Worm (Caenorhabditis elegans): Measurements from ENCODE around the gene hal-2.
A peak's percentile ranks its signal among the peaks of the same experiment; 100 is the strongest.

hal-2 gene

DNA sequence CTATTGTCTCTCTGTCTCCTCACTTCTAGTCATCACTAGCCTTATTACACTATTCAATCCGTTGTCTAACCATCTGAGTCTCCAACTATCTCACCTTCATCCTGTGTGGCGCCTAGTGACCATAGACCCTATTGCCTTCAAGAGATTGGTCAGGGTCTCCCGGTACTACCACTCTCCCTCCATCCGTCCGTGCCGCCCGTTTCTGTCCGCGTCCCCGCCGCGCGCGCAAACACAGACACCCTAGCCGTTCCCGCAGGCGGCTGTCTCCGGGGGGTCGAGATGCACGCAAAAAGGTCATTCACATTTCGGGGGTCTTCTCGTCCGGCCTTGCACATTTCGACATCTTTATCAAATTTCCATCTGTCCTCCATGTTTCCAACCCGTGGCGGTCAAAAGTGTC, 5.8 kb upstream of the hal-2 start (continued):
- TF ChIP-seq pag-3 (tag; optimal IDR thresholded peaks at IDR 0.05; ENCODE audit: borderline replicate concordance), result no peak
- TF ChIP-seq pha-2 (tag; optimal IDR thresholded peaks at IDR 0.05), result peak; percentile 59
- TF ChIP-seq ceh-19 (GFP tag; optimal IDR thresholded peaks at IDR 0.05), result no peak
- TF ChIP-seq T23F11.4 (GFP tag; optimal IDR thresholded peaks at IDR 0.05), result peak; percentile 53
- peak; percentile 40 for TF ChIP-seq sdc-2 (tag; optimal IDR thresholded peaks at IDR 0.05)
- TF ChIP-seq gmeb-2 (tag; optimal IDR thresholded peaks at IDR 0.05), result no peak
- TF ChIP-seq ceh-34 (tag; optimal IDR thresholded peaks at IDR 0.05), result peak; percentile 57
- no peak for TF ChIP-seq sox-2 (GFP tag; IDR thresholded peaks at IDR 0.05)
- TF ChIP-seq ceh-9 (tag; optimal IDR thresholded peaks at IDR 0.05), result no peak
- no peak for TF ChIP-seq pat-9 (tag; optimal IDR thresholded peaks at IDR 0.05)
- peak; percentile 20 for TF ChIP-seq ets-4 (tag; optimal IDR thresholded peaks at IDR 0.05)
- TF ChIP-seq ahr-1 (tag; optimal IDR thresholded peaks at IDR 0.05), result no peak
- TF ChIP-seq unc-55 (GFP tag; optimal IDR thresholded peaks at IDR 0.05), result no peak
- TF ChIP-seq elt-4 (tag; optimal IDR thresholded peaks at IDR 0.05), result no peak
- TF ChIP-seq nfya-1 (tag; optimal IDR thresholded peaks at IDR 0.05), result peak; percentile 77
- TF ChIP-seq Y22D7AL.16 (tag; optimal IDR thresholded peaks at IDR 0.05), result no peak
- TF ChIP-seq ceh-2 (tag; optimal IDR thresholded peaks at IDR 0.05), result peak; percentile 2
- no peak for TF ChIP-seq elt-2 (tag; optimal IDR thresholded peaks at IDR 0.05)
- no peak for TF ChIP-seq ceh-30 (tag; optimal IDR thresholded peaks at IDR 0.05)
- TF ChIP-seq pqm-1 (tag; optimal IDR thresholded peaks at IDR 0.05), result no peak
- TF ChIP-seq K02D7.2 (tag; optimal IDR thresholded peaks at IDR 0.05), result no peak
- no peak for TF ChIP-seq dmd-4 (tag; optimal IDR thresholded peaks at IDR 0.05; ENCODE audit: borderline replicate concordance)
- no peak for TF ChIP-seq ama-1 (optimal IDR thresholded peaks at IDR 0.05)
- TF ChIP-seq K09A11.1 (tag; optimal IDR thresholded peaks at IDR 0.05; ENCODE audit: insufficient read depth), result no peak
- TF ChIP-seq lin-11 (tag; optimal IDR thresholded peaks at IDR 0.05), result no peak
- peak; percentile 46 for TF ChIP-seq eyg-1 (tag; optimal IDR thresholded peaks at IDR 0.05)
- peak; percentile 57 for TF ChIP-seq F13H6.1 (tag; optimal IDR thresholded peaks at IDR 0.05)
- no peak for TF ChIP-seq ztf-16 (tag; optimal IDR thresholded peaks at IDR 0.05)
- no peak for TF ChIP-seq ceh-45 (GFP tag; IDR thresholded peaks at IDR 0.05)
- TF ChIP-seq nhr-232 (tag; optimal IDR thresholded peaks at IDR 0.05), result peak; percentile 15
- TF ChIP-seq madf-2 (tag; optimal IDR thresholded peaks at IDR 0.05), result peak; percentile 25
- no peak for TF ChIP-seq nhr-11 (tag; optimal IDR thresholded peaks at IDR 0.05)
- peak; percentile 15 for TF ChIP-seq ceh-48 (tag; optimal IDR thresholded peaks at IDR 0.05)
- TF ChIP-seq pha-4 (tag; optimal IDR thresholded peaks at IDR 0.05), result no peak
- peak; percentile 2 for TF ChIP-seq mec-3 (tag; optimal IDR thresholded peaks at IDR 0.05; ENCODE audit: borderline replicate concordance)
- no peak for TF ChIP-seq tbx-7 (tag; optimal IDR thresholded peaks at IDR 0.05)
- TF ChIP-seq hlh-13 (GFP tag; optimal IDR thresholded peaks at IDR 0.05), result no peak
- no peak for TF ChIP-seq zip-5 (tag; optimal IDR thresholded peaks at IDR 0.05)
- no peak for TF ChIP-seq hlh-30 (tag; optimal IDR thresholded peaks at IDR 0.05; ENCODE audit: insufficient read depth)
- TF ChIP-seq sox-4 (tag; optimal IDR thresholded peaks at IDR 0.05), result peak; percentile 11
- TF ChIP-seq C08G9.2 (tag; optimal IDR thresholded peaks at IDR 0.05), result peak; percentile 54
- TF ChIP-seq tbx-2 (tag; optimal IDR thresholded peaks at IDR 0.05), result peak; percentile 60
- no peak for TF ChIP-seq unc-86 (tag; optimal IDR thresholded peaks at IDR 0.05)
- no peak for TF ChIP-seq odd-2 (tag; optimal IDR thresholded peaks at IDR 0.05)
- TF ChIP-seq ttx-3 (tag; optimal IDR thresholded peaks at IDR 0.05), result no peak

DNA sequence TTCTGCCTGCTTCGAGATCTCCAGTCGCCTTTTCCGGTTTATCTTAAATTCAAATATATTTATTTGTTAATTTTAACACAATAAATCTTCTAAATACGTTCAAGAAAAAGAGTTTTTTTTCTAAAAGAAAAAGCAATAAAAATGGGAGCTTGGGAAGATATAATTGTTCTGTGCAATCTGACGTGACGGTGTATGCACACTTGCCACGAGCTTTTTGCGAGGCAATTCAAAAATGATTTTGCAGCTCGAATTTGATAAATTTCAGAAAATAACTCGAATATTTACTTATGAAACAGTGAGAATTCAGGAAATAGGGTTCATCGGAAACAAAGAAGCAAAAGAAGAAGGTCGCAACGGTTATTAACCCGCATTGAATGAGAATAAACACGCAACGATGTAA, 4.4 kb upstream of the hal-2 start:
- TF ChIP-seq ceh-2 (tag; optimal IDR thresholded peaks at IDR 0.05), result no peak
- no peak for TF ChIP-seq ztf-16 (tag; optimal IDR thresholded peaks at IDR 0.05)
- TF ChIP-seq ceh-31 (tag; optimal IDR thresholded peaks at IDR 0.05), result no peak
- no peak for TF ChIP-seq K09A11.1 (tag; optimal IDR thresholded peaks at IDR 0.05; ENCODE audit: insufficient read depth)
- TF ChIP-seq ama-1 (optimal IDR thresholded peaks at IDR 0.05), result no peak
- no peak for TF ChIP-seq unc-42 (tag; optimal IDR thresholded peaks at IDR 0.05)
- TF ChIP-seq unc-3 (GFP tag; conservative IDR thresholded peaks at IDR 0.05), result no peak
- no peak for TF ChIP-seq unc-3 (tag; optimal IDR thresholded peaks at IDR 0.05)
- TF ChIP-seq C08G9.2 (tag; optimal IDR thresholded peaks at IDR 0.05), result no peak
- no peak for TF ChIP-seq elt-2 (tag; optimal IDR thresholded peaks at IDR 0.05)
- no peak for TF ChIP-seq ceh-9 (tag; optimal IDR thresholded peaks at IDR 0.05)
- no peak for TF ChIP-seq ets-4 (tag; optimal IDR thresholded peaks at IDR 0.05)
- TF ChIP-seq ceh-22 (tag; optimal IDR thresholded peaks at IDR 0.05), result no peak
- no peak for TF ChIP-seq che-1 (tag; optimal IDR thresholded peaks at IDR 0.05)
- TF ChIP-seq ceh-45 (GFP tag; IDR thresholded peaks at IDR 0.05), result no peak
- no peak for TF ChIP-seq hlh-13 (GFP tag; optimal IDR thresholded peaks at IDR 0.05)
- TF ChIP-seq fkh-10 (GFP tag; optimal IDR thresholded peaks at IDR 0.05), result no peak
- TF ChIP-seq K02D7.2 (tag; optimal IDR thresholded peaks at IDR 0.05), result no peak
- no peak for TF ChIP-seq unc-55 (GFP tag; optimal IDR thresholded peaks at IDR 0.05)
- no peak for TF ChIP-seq hlh-15 (tag; optimal IDR thresholded peaks at IDR 0.05)
- no peak for TF ChIP-seq unc-86 (tag; optimal IDR thresholded peaks at IDR 0.05)
